Fruit fly (Drosophila melanogaster) whole organism, prepupa: ENCODE results near the gene RPA1.

Source experiments
- CG11294 ChIP-seq: fragments of 200-800 bp; sonication (Bioruptor generic); IDR thresholded peaks from 2 replicates; pipeline ENCODE4 v1.3.6; 2022; ENCODE audit warnings: missing biosample characterization, missing genetic modification characterization
- CG11762 ChIP-seq: fragments of 200-800 bp; sonication (Bioruptor generic); optimal IDR thresholded peaks from 3 replicates; lab custom pipeline; 2016; ENCODE audit warnings: missing biosample characterization, missing genetic modification characterization; ENCODE audit not compliant: insufficient read depth
- CG15336 ChIP-seq: fragments of 200-800 bp; sonication (Bioruptor generic); IDR thresholded peaks from 2 replicates; pipeline ENCODE4 v1.3.6; 2022; ENCODE audit warnings: missing biosample characterization, missing genetic modification characterization
- CG3032 ChIP-seq: fragments of 200-800 bp; optimal IDR thresholded peaks from 2 replicates; lab custom pipeline; 2019; ENCODE audit warnings: missing biosample characterization, mild to moderate bottlenecking, missing genetic modification characterization, moderate library complexity
- CG32006 ChIP-seq: fragments of 200-800 bp; sonication (Bioruptor generic); optimal IDR thresholded peaks from 3 replicates; lab custom pipeline; 2017; ENCODE audit warnings: missing biosample characterization, mild to moderate bottlenecking, missing genetic modification characterization
- CG34406 ChIP-seq: fragments of 200-800 bp; sonication (Bioruptor generic); optimal IDR thresholded peaks from 3 replicates; lab custom pipeline; 2016; ENCODE audit warnings: missing biosample characterization, missing genetic modification characterization
- CG6163 ChIP-seq: fragments of 200-800 bp; sonication (Bioruptor generic); IDR thresholded peaks from 3 replicates; pipeline ENCODE4 v1.3.6; 2022; ENCODE audit warnings: missing biosample characterization, missing genetic modification characterization
- CG6792 ChIP-seq: fragments of 200-800 bp; sonication (Bioruptor generic); optimal IDR thresholded peaks from 3 replicates; lab custom pipeline; 2016; ENCODE audit warnings: missing biosample characterization, missing genetic modification characterization
- CG7368 ChIP-seq: fragments of 200-800 bp; sonication (Bioruptor generic); optimal IDR thresholded peaks from 3 replicates; lab custom pipeline; 2016; ENCODE audit warnings: missing biosample characterization, missing genetic modification characterization
- CG8119 ChIP-seq: fragments of 200-800 bp; sonication (Bioruptor generic); IDR thresholded peaks from 3 replicates; pipeline ENCODE4 v1.3.6; 2022; ENCODE audit warnings: missing biosample characterization, missing genetic modification characterization
- CG8319 ChIP-seq: fragments of 200-800 bp; sonication (Bioruptor generic); optimal IDR thresholded peaks from 3 replicates; lab custom pipeline; 2016; ENCODE audit warnings: missing biosample characterization, missing genetic modification characterization
- CG8632 ChIP-seq: fragments of 200-800 bp; sonication (Bioruptor generic); optimal IDR thresholded peaks from 3 replicates; lab custom pipeline; 2016; ENCODE audit warnings: missing biosample characterization, missing genetic modification characterization
- Eip78C ChIP-seq: fragments of 200-800 bp; sonication (Bioruptor generic); peaks from one replicate; lab custom pipeline; 2016; ENCODE audit warnings: missing biosample characterization, missing genetic modification characterization
- Hr38 ChIP-seq: sonication (Bioruptor generic); optimal IDR thresholded peaks from 2 replicates; lab custom pipeline; 2016; ENCODE audit warnings: missing biosample characterization, missing genetic modification characterization
- Hr39 ChIP-seq: fragments of 200-800 bp; sonication (Bioruptor generic); optimal IDR thresholded peaks from 2 replicates; lab custom pipeline; 2016; ENCODE audit warnings: missing biosample characterization, missing genetic modification characterization
- Lpt ChIP-seq: fragments of 200-800 bp; sonication (Bioruptor generic); optimal IDR thresholded peaks from 3 replicates; lab custom pipeline; 2016; ENCODE audit warnings: missing biosample characterization, missing genetic modification characterization
- OdsH ChIP-seq: fragments of 200-800 bp; sonication (Bioruptor generic); optimal IDR thresholded peaks from 3 replicates; lab custom pipeline; 2016; ENCODE audit warnings: missing biosample characterization, missing genetic modification characterization
- Smox ChIP-seq: fragments of 200-800 bp; sonication (Bioruptor generic); optimal IDR thresholded peaks from 3 replicates; lab custom pipeline; 2016; ENCODE audit warnings: missing biosample characterization, missing genetic modification characterization
- Sox102F ChIP-seq: fragments of 200-800 bp; sonication (Bioruptor generic); optimal IDR thresholded peaks from 2 replicates; lab custom pipeline; 2016; ENCODE audit warnings: missing biosample characterization, mild to moderate bottlenecking, missing genetic modification characterization
- Sox15 ChIP-seq: fragments of 200-800 bp; sonication (Bioruptor generic); optimal IDR thresholded peaks from 3 replicates; lab custom pipeline; 2016; ENCODE audit warnings: missing biosample characterization, missing genetic modification characterization
- achi ChIP-seq: fragments of 200-800 bp; sonication (Bioruptor generic); optimal IDR thresholded peaks from 3 replicates; lab custom pipeline; 2016; ENCODE audit warnings: missing biosample characterization, missing genetic modification characterization
- cyc ChIP-seq: fragments of 200-800 bp; sonication (Bioruptor generic); optimal IDR thresholded peaks from 3 replicates; lab custom pipeline; 2016; ENCODE audit warnings: missing biosample characterization, missing genetic modification characterization
- dac ChIP-seq: fragments of 200-800 bp; sonication (Bioruptor generic); optimal IDR thresholded peaks from 2 replicates; lab custom pipeline; 2017; ENCODE audit warnings: missing biosample characterization, mild to moderate bottlenecking, missing genetic modification characterization
- esn ChIP-seq: fragments of 200-800 bp; sonication (Bioruptor generic); optimal IDR thresholded peaks from 2 replicates; lab custom pipeline; 2016; ENCODE audit warnings: missing biosample characterization, mild to moderate bottlenecking, missing genetic modification characterization, moderate library complexity
- fd85E ChIP-seq: fragments of 200-800 bp; sonication (Bioruptor generic); optimal IDR thresholded peaks from 3 replicates; lab custom pipeline; 2016; ENCODE audit warnings: missing biosample characterization, missing genetic modification characterization
- fkh ChIP-seq: fragments of 200-800 bp; sonication (Bioruptor generic); optimal IDR thresholded peaks from 3 replicates; lab custom pipeline; 2017; ENCODE audit warnings: missing biosample characterization, mild to moderate bottlenecking, missing genetic modification characterization, moderate library complexity
- net ChIP-seq: fragments of 200-800 bp; sonication (Bioruptor generic); optimal IDR thresholded peaks from 3 replicates; lab custom pipeline; 2016; ENCODE audit warnings: missing biosample characterization, missing genetic modification characterization
- salr ChIP-seq, 2 experiments: fragments of 200-800 bp; sonication (Bioruptor generic); optimal IDR thresholded peaks; 3 replicates each; lab custom pipeline; 2016 to 2018; ENCODE audit warnings: missing biosample characterization in 2 of 2, missing genetic modification characterization in 2 of 2, mild to moderate bottlenecking in 1 of 2
- spab ChIP-seq: fragments of 200-800 bp; sonication (Bioruptor generic); optimal IDR thresholded peaks from 2 replicates; lab custom pipeline; 2017; ENCODE audit warnings: missing biosample characterization, mild to moderate bottlenecking, missing genetic modification characterization, missing genetic modification reagents
- ss ChIP-seq, 2 experiments: fragments of 200-800 bp; sonication (Bioruptor generic); optimal IDR thresholded peaks; 2 replicates in 1 of 2; 3 replicates in 1 of 2; lab custom pipeline; 2017 to 2018; ENCODE audit warnings: mild to moderate bottlenecking in 2 of 2, missing biosample characterization in 2 of 2, missing genetic modification characterization in 2 of 2, moderate library complexity in 1 of 2
- topi ChIP-seq: fragments of 200-800 bp; sonication (Bioruptor generic); optimal IDR thresholded peaks from 3 replicates; lab custom pipeline; 2016; ENCODE audit warnings: missing biosample characterization, missing genetic modification characterization

The RPA1 gene

dm6 chr3R:8306927-8307261, 42.6 kb upstream of the RPA1 start:
- TF ChIP-seq CG6792 (GFP tag; lab: Kevin White, UChicago) (no peak), CG7368 (no peak), CG8119 (GFP tag; lab: Robert Waterston, UW) (no peak), fd85E (GFP tag; lab: Kevin White, UChicago) (no peak), OdsH (GFP tag; lab: Kevin White, UChicago) (no peak), CG11762 (no peak), Smox (GFP tag; lab: Kevin White, UChicago) (no peak)
- TF ChIP-seq, all 60 proteins: peak for 0

- TF ChIP-seq Hr38 (GFP tag; lab: Kevin White, UChicago): no peak
- TF ChIP-seq fkh: peak; percentile 59
- TF ChIP-seq CG6163 (GFP tag; lab: Robert Waterston, UW): no peak
- no peak for TF ChIP-seq Sox15 (GFP tag; lab: Kevin White, UChicago)
- no peak for TF ChIP-seq spab (GFP tag; lab: Kevin White, UChicago)
- peak; percentile 49 for TF ChIP-seq Eip78C (GFP tag; lab: Kevin White, UChicago)
Observed at dm6 chr3R:8306188-8306926, 42.1 kb upstream of the RPA1 start.

- TF ChIP-seq topi (GFP tag; lab: Kevin White, UChicago) (peak; percentile 21), CG8319 (no peak), CG3032 (tag; lab: Kevin White, UChicago) (peak; percentile 17), cyc (peak; percentile 31)
Observed at dm6 chr3R:8305110-8305509, 40.9 kb upstream of the RPA1 start, which contains the start of gene Sgt1. Sgt1 (minus strand) TSS chr3R:8305274.

- TF ChIP-seq CG15336 (0 out of 2 replicates have a peak, but pooled peaks have one; percentile 12), salr (GFP tag; optimal IDR thresholded peaks at IDR 0.05; lab: Kevin White, UChicago) (no peak), CG8119 (GFP tag; lab: Robert Waterston, UW) (no peak), esn (GFP tag; lab: Kevin White, UChicago) (peak; percentile 9), net (GFP tag; lab: Kevin White, UChicago) (no peak), CG3032 (tag; lab: Kevin White, UChicago) (peak; percentile 17), ss (GFP tag; optimal IDR thresholded peaks at IDR 0.05; lab: Kevin White, UChicago) (no peak)
Observed at dm6 chr3R:8303848-8304247, 39.6 kb upstream of the RPA1 start, which contains the start of gene nac. nac (minus strand) TSS chr3R:8304023.

dm6 chr3R:8300928-8301752, 36.9 kb upstream of the RPA1 start, which contains the start of the genes CG9626 and mRpL1:
CG9626 (minus strand) TSS chr3R:8300978.
mRpL1 (plus strand) TSS chr3R:8301440.
- no peak for TF ChIP-seq dac (GFP tag; lab: Kevin White, UChicago)
- no peak for TF ChIP-seq cyc

- TF ChIP-seq Hr39 (GFP tag; lab: Kevin White, UChicago): no peak
- TF ChIP-seq Sox102F (GFP tag; lab: Kevin White, UChicago): no peak
- no peak for TF ChIP-seq CG34406 (GFP tag; lab: Kevin White, UChicago)
- no peak for TF ChIP-seq achi (GFP tag; lab: Kevin White, UChicago)
- no peak for TF ChIP-seq Lpt (GFP tag; lab: Kevin White, UChicago)
- TF ChIP-seq CG32006 (GFP tag; lab: Kevin White, UChicago): no peak
- TF ChIP-seq Sox15 (GFP tag; lab: Kevin White, UChicago): no peak
- no peak for TF ChIP-seq CG11294 (GFP tag; lab: Robert Waterston, UW)
- no peak for TF ChIP-seq CG8632
- TF ChIP-seq fkh: no peak
- no peak for TF ChIP-seq CG8319
- TF ChIP-seq Smox (GFP tag; lab: Kevin White, UChicago): no peak
- TF ChIP-seq ss (GFP tag; optimal IDR thresholded peaks at IDR 0.05; lab: Kevin White, UChicago): no peak
- TF ChIP-seq CG7368: no peak
Observed at dm6 chr3R:8292034-8292433, 27.8 kb upstream of the RPA1 start, which contains the start of gene CG31463. CG31463 (plus strand) TSS chr3R:8292335.
